Fruit fly (Drosophila melanogaster): ENCODE measurements around the gene His3.3A.

The His3.3A gene

DNA sequence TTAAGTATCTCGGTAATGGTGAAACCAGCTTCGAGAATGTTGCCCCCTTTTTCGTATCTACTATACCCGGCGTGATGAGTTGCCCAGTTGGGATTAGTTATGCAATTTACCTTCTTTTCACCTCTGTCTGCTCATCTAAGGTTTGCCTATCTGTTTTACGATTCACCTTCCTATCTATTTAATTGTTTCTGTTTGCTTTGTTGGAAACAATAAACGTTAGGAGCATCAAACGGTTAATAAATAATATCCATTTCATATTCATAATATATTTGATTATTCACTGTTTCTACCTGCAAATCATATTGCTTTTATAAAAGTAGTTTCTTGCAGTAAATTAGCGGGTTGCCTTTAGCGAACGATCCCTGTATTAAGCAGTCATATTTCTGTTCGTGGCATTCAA is 47.6 kb upstream of the His3.3A start (continued):
- TF ChIP-seq spab (GFP tag; optimal IDR thresholded peaks at IDR 0.05) (no peak), vri (GFP tag; optimal IDR thresholded peaks at IDR 0.05) (peak; percentile 52), fkh (GFP tag; optimal IDR thresholded peaks at IDR 0.05) (peak; percentile 8), CG15336 (GFP tag; IDR thresholded peaks at IDR 0.05) (0 out of 2 replicates have a peak, but pooled peaks have one; percentile 15), dac (GFP tag; optimal IDR thresholded peaks at IDR 0.05) (no peak), CG10631 (GFP tag; optimal IDR thresholded peaks at IDR 0.05) (no peak), CG1621 (tag; optimal IDR thresholded peaks at IDR 0.05) (no peak)

DNA sequence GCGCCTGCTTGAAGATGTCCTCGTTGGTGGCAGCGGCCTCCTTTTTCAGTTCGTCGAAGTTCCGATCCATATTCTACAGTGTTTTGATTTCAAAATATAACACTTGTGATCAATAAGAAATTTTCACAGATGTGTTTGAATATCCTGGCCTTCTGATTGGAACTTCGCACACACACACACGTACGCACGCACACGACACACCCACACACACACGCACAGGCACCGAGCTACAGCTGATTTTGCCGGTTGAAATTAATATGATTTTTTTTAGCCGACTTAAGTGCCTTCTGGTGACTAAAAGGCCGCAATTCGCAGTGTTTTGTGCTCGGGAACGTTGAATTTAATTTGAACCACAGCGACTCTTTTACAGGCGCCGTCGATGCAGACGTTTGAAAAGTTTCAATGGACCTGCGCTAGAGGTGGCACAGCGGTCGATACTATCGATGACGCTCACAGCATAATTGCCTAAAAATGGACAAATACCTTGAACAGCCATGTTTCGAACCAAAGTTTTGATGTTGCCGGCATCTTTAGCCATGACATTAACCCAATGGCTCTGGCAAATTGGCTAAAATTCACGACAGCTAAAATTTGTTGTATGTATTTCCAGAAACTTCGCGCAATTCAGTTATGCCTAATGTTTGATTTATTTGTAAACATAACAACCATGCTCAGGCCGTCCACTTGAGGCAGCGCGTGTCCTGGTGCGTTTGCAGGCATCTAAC is 45.4 kb upstream of the His3.3A start, which contains the start of gene Rtnl1:
Gene Rtnl1, minus strand, starts transcription at position 415 of the 725 bp plus-strand sequence.
- no peak for TF ChIP-seq Met (GFP tag; optimal IDR thresholded peaks at IDR 0.05)
- peak; percentile 1 for TF ChIP-seq CG16779 (tag; optimal IDR thresholded peaks at IDR 0.05)
- TF ChIP-seq esn (GFP tag; optimal IDR thresholded peaks at IDR 0.05): peak; percentile 54
- TF ChIP-seq Ets96B (tag; optimal IDR thresholded peaks at IDR 0.05): no peak
- TF ChIP-seq Lpt (GFP tag; optimal IDR thresholded peaks at IDR 0.05): no peak
- TF ChIP-seq ss (GFP tag; optimal IDR thresholded peaks at IDR 0.05): peak in 1 of 2 experiments; percentile 42
- TF ChIP-seq CG11902 (GFP tag; optimal IDR thresholded peaks at IDR 0.05): no peak
- TF ChIP-seq dsx (GFP tag; optimal IDR thresholded peaks at IDR 0.05; ENCODE audit: poor library complexity, severe bottlenecking): peak; percentile 4
- peak; percentile 35 for TF ChIP-seq lz (GFP tag; optimal IDR thresholded peaks at IDR 0.05)
- peak; percentile 17 for TF ChIP-seq CG3032 (tag; optimal IDR thresholded peaks at IDR 0.05)
- peak; percentile 2 for TF ChIP-seq CG1621 (tag; optimal IDR thresholded peaks at IDR 0.05)
- peak; percentile 79 for TF ChIP-seq Eip78C (GFP tag)
- peak; percentile 23 for TF ChIP-seq Sox14 (GFP tag; optimal IDR thresholded peaks at IDR 0.05)
- TF ChIP-seq CG3919 (GFP tag; optimal IDR thresholded peaks at IDR 0.05): peak; percentile 21
- peak; percentile 12 for TF ChIP-seq topi (GFP tag; optimal IDR thresholded peaks at IDR 0.05)
- no peak for TF ChIP-seq fkh (GFP tag; optimal IDR thresholded peaks at IDR 0.05)
- TF ChIP-seq vri (GFP tag; optimal IDR thresholded peaks at IDR 0.05): peak; percentile 30
- TF ChIP-seq CG6854 (GFP tag; optimal IDR thresholded peaks at IDR 0.05): peak; percentile 54
- TF ChIP-seq CG15336 (GFP tag; IDR thresholded peaks at IDR 0.05): 0 out of 2 replicates have a peak, but pooled peaks have one; percentile 14

DNA sequence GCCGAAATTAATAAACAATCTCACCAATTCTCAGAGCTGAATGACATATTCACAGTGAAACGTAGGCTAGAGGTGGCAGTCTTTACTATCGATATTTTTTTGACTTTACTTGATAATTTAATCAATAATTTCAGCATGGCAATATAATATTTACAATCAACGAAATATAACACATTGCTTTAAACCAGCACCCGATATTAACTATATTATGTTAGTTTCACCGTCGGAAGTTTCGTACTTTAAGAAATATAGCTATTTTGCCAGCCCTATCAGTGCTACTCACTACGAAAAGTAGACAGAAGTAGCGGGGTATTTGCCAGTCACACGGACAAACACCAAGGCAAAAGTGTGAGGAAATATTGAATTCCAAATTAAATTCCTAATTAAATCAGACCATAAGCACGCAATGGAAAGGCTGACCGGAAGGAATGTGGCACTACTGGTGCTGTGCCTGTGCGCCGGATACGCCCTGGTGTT is 44.0 kb upstream of the His3.3A start, which contains the start of the genes CG31917, Tfb5 and SelT:
Gene CG31917, minus strand, starts transcription at position 51 of the 477 bp plus-strand sequence.
Gene Tfb5, minus strand, starts transcription at position 51 of the 477 bp plus-strand sequence.
Gene SelT, plus strand, starts transcription at position 139 of the 477 bp plus-strand sequence.
- TF ChIP-seq CG11902 (GFP tag; optimal IDR thresholded peaks at IDR 0.05) (peak; percentile 1), Sox102F (GFP tag; optimal IDR thresholded peaks at IDR 0.05) (no peak), eg (GFP tag; IDR thresholded peaks at IDR 0.05) (peak; percentile 63; the same call in 2 of the 3 replicates), CG1621 (tag; optimal IDR thresholded peaks at IDR 0.05) (no peak), acj6 (GFP tag; optimal IDR thresholded peaks at IDR 0.05) (peak; percentile 65), CG6792 (GFP tag; optimal IDR thresholded peaks at IDR 0.05) (peak; percentile 42), fd85E (GFP tag; optimal IDR thresholded peaks at IDR 0.05) (no peak), CG9139 (GFP tag; optimal IDR thresholded peaks at IDR 0.05) (no peak), salr (GFP tag; optimal IDR thresholded peaks at IDR 0.05) (no peak), Sox15 (GFP tag; optimal IDR thresholded peaks at IDR 0.05) (peak; percentile 31), CG7368 (GFP tag; optimal IDR thresholded peaks at IDR 0.05) (no peak), CG6163 (GFP tag; IDR thresholded peaks at IDR 0.05) (peak; percentile 12; the same call in 1 of the 3 replicates), CG10669 (GFP tag; optimal IDR thresholded peaks at IDR 0.05) (no peak), Eip75B (GFP tag; optimal IDR thresholded peaks at IDR 0.05) (no peak), CG6276 (GFP tag; optimal IDR thresholded peaks at IDR 0.05) (no peak), vri (GFP tag; optimal IDR thresholded peaks at IDR 0.05) (no peak), Ets21C (GFP tag; optimal IDR thresholded peaks at IDR 0.05) (peak; percentile 54), CG31627 (GFP tag; optimal IDR thresholded peaks at IDR 0.05) (peak; percentile 58), CG34406 (GFP tag; optimal IDR thresholded peaks at IDR 0.05) (peak; percentile 5), spab (GFP tag; optimal IDR thresholded peaks at IDR 0.05) (no peak), CG4318 (GFP tag; optimal IDR thresholded peaks at IDR 0.05) (no peak), achi (GFP tag; optimal IDR thresholded peaks at IDR 0.05) (peak; percentile 33), cyc (GFP tag; optimal IDR thresholded peaks at IDR 0.05) (peak; percentile 58), dac (GFP tag; optimal IDR thresholded peaks at IDR 0.05) (no peak), Smox (GFP tag; optimal IDR thresholded peaks at IDR 0.05) (peak; percentile 59), CG11762 (GFP tag; optimal IDR thresholded peaks at IDR 0.05; ENCODE audit: insufficient read depth) (no peak), svp (GFP tag) (peak; percentile 86), fkh (GFP tag; optimal IDR thresholded peaks at IDR 0.05) (no peak), CG8119 (GFP tag; IDR thresholded peaks at IDR 0.05) (no peak), CG15336 (GFP tag; IDR thresholded peaks at IDR 0.05) (no peak), Sox14 (GFP tag; optimal IDR thresholded peaks at IDR 0.05) (peak; percentile 50), Ets96B (tag; optimal IDR thresholded peaks at IDR 0.05) (peak; percentile 52), lz (GFP tag; optimal IDR thresholded peaks at IDR 0.05) (peak; percentile 65)
